Fruit fly (Drosophila melanogaster): ENCODE results near the gene CG13983.

The CG13983 gene

DNA sequence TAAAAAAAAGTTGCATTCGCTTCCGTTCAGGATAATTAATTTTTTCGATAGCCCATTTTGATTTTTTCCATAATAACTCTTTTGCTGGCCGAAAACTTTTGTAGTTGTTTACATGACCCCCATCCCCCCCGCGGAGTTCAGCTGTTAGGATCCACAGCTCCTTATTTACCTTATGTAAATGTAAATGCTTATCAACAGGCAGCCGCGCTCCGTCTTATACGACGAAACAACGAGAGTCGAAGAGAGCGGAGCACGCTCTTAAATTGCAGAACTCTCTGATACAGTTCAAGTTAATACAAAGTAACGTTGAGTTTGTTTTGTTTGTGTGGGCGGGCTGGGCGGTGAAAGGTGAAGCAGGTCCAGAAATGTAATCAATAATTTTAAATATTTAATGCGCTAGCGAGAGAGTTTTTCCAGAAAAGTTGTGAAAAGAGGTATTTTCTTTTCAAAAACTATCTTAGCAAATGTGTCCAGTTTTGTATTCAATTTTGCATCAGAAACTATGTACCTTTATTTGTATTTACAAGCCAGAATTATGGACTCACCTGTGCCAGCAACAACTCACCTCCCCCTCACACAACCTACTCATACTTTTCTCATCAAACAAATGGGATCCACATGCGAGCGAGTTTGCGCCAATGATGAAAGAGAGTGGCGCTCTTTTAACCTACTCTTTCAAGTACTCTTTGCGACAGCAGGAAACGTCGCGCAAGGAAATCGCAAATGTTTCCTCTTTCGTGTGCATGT lies 11.9 kb downstream of the CG13983 start (continued):
- peak; percentile 4 for TF ChIP-seq CG1792 (GFP tag; optimal IDR thresholded peaks at IDR 0.05)
- no peak for TF ChIP-seq cwo (GFP tag; optimal IDR thresholded peaks at IDR 0.05)
- no peak for TF ChIP-seq Neu2 (GFP tag; optimal IDR thresholded peaks at IDR 0.05; ENCODE audit: borderline replicate concordance)
- TF ChIP-seq Meics (GFP tag; optimal IDR thresholded peaks at IDR 0.05): no peak
- TF ChIP-seq CG30020 (tag; optimal IDR thresholded peaks at IDR 0.05): no peak
- no peak for TF ChIP-seq phol (tag; optimal IDR thresholded peaks at IDR 0.05)
- TF ChIP-seq CG12391 (tag; optimal IDR thresholded peaks at IDR 0.05): no peak
- TF ChIP-seq CrebB (tag; optimal IDR thresholded peaks at IDR 0.05): no peak
- TF ChIP-seq ase (GFP tag; IDR thresholded peaks at IDR 0.05): no peak
- no peak for TF ChIP-seq CG2712 (tag; optimal IDR thresholded peaks at IDR 0.05)
- no peak for TF ChIP-seq pum (GFP tag; optimal IDR thresholded peaks at IDR 0.05)
- no peak for TF ChIP-seq CG2129 (GFP tag; IDR thresholded peaks at IDR 0.05; ENCODE audit: partially characterized antibody)
- no peak for TF ChIP-seq hbn (GFP tag; IDR thresholded peaks at IDR 0.05; ENCODE audit: partially characterized antibody)
- TF ChIP-seq eyg (GFP tag; optimal IDR thresholded peaks at IDR 0.05): no peak
- TF ChIP-seq caup (GFP tag; optimal IDR thresholded peaks at IDR 0.05; ENCODE audit: severe bottlenecking): peak; percentile 1
- TF ChIP-seq CG17385 (GFP tag; optimal IDR thresholded peaks at IDR 0.05): peak; percentile 2
- TF ChIP-seq CG10366 (GFP tag; IDR thresholded peaks at IDR 0.05): no peak
- TF ChIP-seq CG32532 (GFP tag; IDR thresholded peaks at IDR 0.05): no peak
- peak; percentile 63 for TF ChIP-seq CG33557 (GFP tag; optimal IDR thresholded peaks at IDR 0.05)
- peak; percentile 17 for TF ChIP-seq Med (GFP tag)
- no peak for TF ChIP-seq pros (GFP tag; optimal IDR thresholded peaks at IDR 0.05)
- TF ChIP-seq Trl (optimal IDR thresholded peaks at IDR 0.05): peak; percentile 86
- no peak for TF ChIP-seq Trl (GFP tag; optimal IDR thresholded peaks at IDR 0.05)
- no peak for TF ChIP-seq MBD-R2 (GFP tag; IDR thresholded peaks at IDR 0.05)
- TF ChIP-seq vvl (GFP tag; IDR thresholded peaks at IDR 0.05): no peak; the same call in 1 of the 2 replicates
- peak; percentile 49; the same call in 1 of the 2 replicates for TF ChIP-seq Awh (GFP tag; IDR thresholded peaks at IDR 0.05)
- no peak for TF ChIP-seq Nf-YB (GFP tag; optimal IDR thresholded peaks at IDR 0.05)
- TF ChIP-seq CG43689 (GFP tag; IDR thresholded peaks at IDR 0.05): no peak
- no peak for TF ChIP-seq Taf1 (GFP tag; IDR thresholded peaks at IDR 0.05)
- no peak for TF ChIP-seq Mad (GFP tag; optimal IDR thresholded peaks at IDR 0.05)

DNA sequence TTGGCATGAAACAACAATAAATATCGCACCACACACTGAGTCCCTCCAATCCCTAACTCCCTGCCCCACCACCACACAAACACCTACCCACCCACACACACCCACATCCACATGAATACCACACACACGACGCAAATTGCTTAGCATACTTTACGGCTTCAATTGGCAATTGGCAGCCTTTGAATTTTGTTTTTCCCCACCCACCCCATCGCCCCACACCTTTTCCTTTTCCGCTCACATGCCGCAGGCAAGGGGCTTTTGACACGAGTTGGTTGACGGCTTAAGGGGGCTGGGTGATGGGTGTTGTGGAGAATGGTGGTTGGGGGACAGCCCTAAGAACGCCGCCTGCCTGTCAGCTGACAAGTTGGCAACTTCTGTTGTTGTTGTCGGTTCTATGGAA lies 14.9 kb downstream of the CG13983 start:
- peak; percentile 89 for TF ChIP-seq abd-A (tag; optimal IDR thresholded peaks at IDR 0.05)
- TF ChIP-seq cwo (GFP tag; optimal IDR thresholded peaks at IDR 0.05): no peak
- no peak for TF ChIP-seq CG10209 (GFP tag; optimal IDR thresholded peaks at IDR 0.05)
- peak; percentile 14 for TF ChIP-seq cg (GFP tag; optimal IDR thresholded peaks at IDR 0.05)
- no peak for TF ChIP-seq Taf1 (GFP tag; IDR thresholded peaks at IDR 0.05)
- no peak for TF ChIP-seq CG14667 (GFP tag; IDR thresholded peaks at IDR 0.05)
- no peak for TF ChIP-seq bab2 (GFP tag; optimal IDR thresholded peaks at IDR 0.05)
- no peak for TF ChIP-seq gsb (GFP tag; IDR thresholded peaks at IDR 0.05)
- no peak for TF ChIP-seq CkIIα-i1 (GFP tag; IDR thresholded peaks at IDR 0.05)
- 0 out of 3 replicates have a peak, but pooled peaks have one; percentile 36 for TF ChIP-seq ase (GFP tag; IDR thresholded peaks at IDR 0.05)
- peak; percentile 70 for TF ChIP-seq crol (GFP tag; IDR thresholded peaks at IDR 0.05)

dm6 chr2L:6242026-6242425 lies 22.3 kb downstream of the CG13983 start:
- TF ChIP-seq twi (tag; optimal IDR thresholded peaks at IDR 0.05): peak; percentile 78
- peak; percentile 51 for TF ChIP-seq pros (GFP tag; optimal IDR thresholded peaks at IDR 0.05)
- no peak for TF ChIP-seq Dfd (GFP tag; optimal IDR thresholded peaks at IDR 0.05)
- TF ChIP-seq zen (tag; optimal IDR thresholded peaks at IDR 0.05): peak; percentile 32

All from whole organism, embryonic.